Worm (Caenorhabditis elegans) whole organism, young adult: Measurements from ENCODE around the gene K08E5.5.
A peak's percentile ranks its signal among the peaks of the same experiment; 100 is the strongest.

Experiments used
- C17E4.6 ChIP-seq: fragments of 200-800 bp; sonication (Bioruptor generic); IDR thresholded peaks from 2 replicates; pipeline ENCODE4 v1.3.6; 2022; ENCODE audit warnings: missing genetic modification reagents, missing genetic modification characterization, missing compliant biosample characterization
- D2030.7 ChIP-seq: fragments of 200-800 bp; sonication (Bioruptor generic); IDR thresholded peaks from 2 replicates; pipeline ENCODE4 v1.3.6; 2022; ENCODE audit warnings: missing genetic modification reagents, missing genetic modification characterization, missing compliant biosample characterization
- F10E7.11 ChIP-seq: sonication (generic microtip); optimal IDR thresholded peaks from 2 replicates; lab custom pipeline; 2017; ENCODE audit warnings: mild to moderate bottlenecking, missing genetic modification characterization, moderate library complexity, missing compliant biosample characterization
- F22D6.2 ChIP-seq: sonication (generic microtip); optimal IDR thresholded peaks from 2 replicates; lab custom pipeline; 2016; ENCODE audit warnings: mild to moderate bottlenecking, missing genetic modification characterization, missing compliant biosample characterization
- F39B2.1 ChIP-seq: fragments of 200-800 bp; sonication (Bioruptor generic); IDR thresholded peaks from 2 replicates; pipeline ENCODE4 v1.3.6; 2022; ENCODE audit warnings: missing genetic modification reagents, missing genetic modification characterization, missing compliant biosample characterization
- F57C9.4 ChIP-seq: sonication (generic microtip); optimal IDR thresholded peaks from 2 replicates; lab custom pipeline; 2017; ENCODE audit warnings: mild to moderate bottlenecking, missing genetic modification characterization, missing compliant biosample characterization
- K11D2.4 ChIP-seq: fragments of 200-800 bp; sonication (Bioruptor generic); IDR thresholded peaks from 2 replicates; pipeline ENCODE4 v1.3.6; 2022; ENCODE audit warnings: missing genetic modification reagents, missing genetic modification characterization, missing compliant biosample characterization
- K12H6.12 ChIP-seq: fragments of 200-800 bp; sonication (Bioruptor generic); optimal IDR thresholded peaks from 2 replicates; lab custom pipeline; 2018; ENCODE audit warnings: mild to moderate bottlenecking, missing genetic modification characterization, missing compliant biosample characterization
- T26A5.8 ChIP-seq: sonication (generic microtip); optimal IDR thresholded peaks from 2 replicates; lab custom pipeline; 2016; ENCODE audit warnings: missing genetic modification characterization, missing compliant biosample characterization
- akir-1 ChIP-seq: fragments of 200-800 bp; sonication (Bioruptor generic); optimal IDR thresholded peaks from 2 replicates; lab custom pipeline; 2018; ENCODE audit warnings: mild to moderate bottlenecking, missing genetic modification characterization, moderate library complexity, missing compliant biosample characterization
- ama-1 ChIP-seq, 3 experiments: fragments of 150-350 bp in 1 of 3; sonication (generic microtip) in 2 of 3; optimal IDR thresholded peaks; 2 replicates each; lab custom pipeline; 2014 to 2018; ENCODE audit warnings: missing biosample characterization in 2 of 3, missing genetic modification characterization in 2 of 3, missing genetic modification reagents in 2 of 3
- aptf-2 ChIP-seq: fragments of 200-800 bp; sonication (Bioruptor generic); conservative IDR thresholded peaks from 2 replicates; pipeline ENCODE4 v1.3.6; 2022; ENCODE audit warnings: missing genetic modification reagents, missing genetic modification characterization, missing compliant biosample characterization
- attf-6 ChIP-seq: fragments of 200-800 bp; sonication (Bioruptor generic); IDR thresholded peaks from 2 replicates; pipeline ENCODE4 v1.3.6; 2022; ENCODE audit warnings: missing genetic modification reagents, missing genetic modification characterization, missing compliant biosample characterization
- cebp-1 ChIP-seq, 2 experiments: fragments of 200-800 bp in 1 of 2; sonication (Bioruptor generic) in 1 of 2; sonication (generic microtip) in 1 of 2; IDR thresholded peaks in 1 of 2; optimal IDR thresholded peaks in 1 of 2; 2 replicates each; pipeline versions ENCODE4 v1.3.6 to Lab custom; 2017 to 2022; ENCODE audit warnings: missing compliant biosample characterization in 2 of 2, missing genetic modification characterization in 2 of 2, mild to moderate bottlenecking in 1 of 2, missing genetic modification reagents in 1 of 2, moderate library complexity in 1 of 2
- ceh-100 ChIP-seq: fragments of 200-800 bp; sonication (Bioruptor generic); IDR thresholded peaks from 2 replicates; pipeline ENCODE4 v1.3.6; 2022; ENCODE audit warnings: missing genetic modification reagents, missing genetic modification characterization, missing compliant biosample characterization
- ceh-27 ChIP-seq: fragments of 200-800 bp; sonication (Bioruptor generic); optimal IDR thresholded peaks from 2 replicates; lab custom pipeline; 2018; ENCODE audit warnings: mild to moderate bottlenecking, missing genetic modification characterization, moderate library complexity, missing compliant biosample characterization
- dox-1 ChIP-seq: fragments of 200-800 bp; sonication (Bioruptor generic); IDR thresholded peaks from 2 replicates; pipeline ENCODE4 v1.3.6; 2022; ENCODE audit warnings: missing genetic modification reagents, missing genetic modification characterization, missing compliant biosample characterization
- dpff-1 ChIP-seq: sonication (generic microtip); optimal IDR thresholded peaks from 2 replicates; lab custom pipeline; 2017; ENCODE audit warnings: mild to moderate bottlenecking, missing genetic modification characterization, missing compliant biosample characterization
- egl-44 ChIP-seq: fragments of 200-800 bp; sonication (Bioruptor generic); IDR thresholded peaks from 2 replicates; pipeline ENCODE4 v1.3.6; 2022; ENCODE audit warnings: missing genetic modification reagents, missing genetic modification characterization, missing compliant biosample characterization
- ekl-4 ChIP-seq: fragments of 200-800 bp; sonication (Bioruptor generic); IDR thresholded peaks from 2 replicates; pipeline ENCODE4 v1.3.6; 2022; ENCODE audit warnings: missing genetic modification reagents, missing genetic modification characterization, missing compliant biosample characterization
- hlh-26 ChIP-seq: fragments of 200-800 bp; sonication (Bioruptor generic); conservative IDR thresholded peaks from 2 replicates; pipeline ENCODE4 v1.3.6; 2022; ENCODE audit warnings: missing genetic modification reagents, missing genetic modification characterization, missing compliant biosample characterization
- hmg-1.2 ChIP-seq: fragments of 200-800 bp; sonication (Bioruptor generic); IDR thresholded peaks from 2 replicates; pipeline ENCODE4 v1.3.6; 2022; ENCODE audit warnings: missing genetic modification reagents, missing genetic modification characterization, missing compliant biosample characterization
- let-526 ChIP-seq: fragments of 200-800 bp; sonication (Bioruptor generic); IDR thresholded peaks from 2 replicates; pipeline ENCODE4 v1.3.6; 2022; ENCODE audit warnings: missing genetic modification reagents, missing genetic modification characterization, missing compliant biosample characterization
- lin-35 ChIP-seq, 3 experiments: fragments of 150-350 bp in 2 of 3; sonication (generic microtip) in 1 of 3; optimal IDR thresholded peaks; 2 replicates each; lab custom pipeline; 2014 to 2018; ENCODE audit warnings: missing biosample characterization in 3 of 3, missing genetic modification characterization in 3 of 3, missing genetic modification reagents in 3 of 3
- madf-6 ChIP-seq: fragments of 200-800 bp; sonication (Bioruptor generic); IDR thresholded peaks from 2 replicates; pipeline ENCODE4 v1.3.6; 2022; ENCODE audit warnings: missing genetic modification reagents, missing genetic modification characterization, missing compliant biosample characterization
- madf-8 ChIP-seq: fragments of 200-800 bp; sonication (Bioruptor generic); conservative IDR thresholded peaks from 2 replicates; pipeline ENCODE4 v1.3.6; 2022; ENCODE audit warnings: missing genetic modification reagents, missing genetic modification characterization, missing compliant biosample characterization
- mel-28 ChIP-seq: sonication (generic microtip); optimal IDR thresholded peaks from 2 replicates; lab custom pipeline; 2016; ENCODE audit warnings: borderline replicate concordance, mild to moderate bottlenecking, missing genetic modification characterization, missing compliant biosample characterization
- nfyb-1 ChIP-seq: fragments of 200-800 bp; sonication (Bioruptor generic); IDR thresholded peaks from 2 replicates; pipeline ENCODE4 v1.3.6; 2022; ENCODE audit warnings: missing genetic modification reagents, missing genetic modification characterization, missing compliant biosample characterization
- nhr-179 ChIP-seq: sonication (generic microtip); optimal IDR thresholded peaks from 2 replicates; lab custom pipeline; 2016; ENCODE audit warnings: mild to moderate bottlenecking, missing genetic modification characterization, missing compliant biosample characterization
- nhr-80 ChIP-seq: sonication (generic microtip); optimal IDR thresholded peaks from 2 replicates; lab custom pipeline; 2016; ENCODE audit warnings: missing genetic modification characterization, missing compliant biosample characterization
- nhr-90 ChIP-seq: sonication (generic microtip); optimal IDR thresholded peaks from 2 replicates; lab custom pipeline; 2016; ENCODE audit warnings: missing genotype, mild to moderate bottlenecking, missing genetic modification characterization, missing compliant biosample characterization
- pha-4 ChIP-seq: fragments of 150-350 bp; sonication (generic microtip); optimal IDR thresholded peaks from 2 replicates; lab custom pipeline; 2014; ENCODE audit warnings: missing biosample characterization, missing genetic modification reagents, missing genetic modification characterization
- rcor-1 ChIP-seq: fragments of 200-800 bp; sonication (Bioruptor generic); IDR thresholded peaks from 2 replicates; pipeline ENCODE4 v1.3.6; 2022; ENCODE audit warnings: missing genetic modification reagents, missing genetic modification characterization, missing compliant biosample characterization
- rec-8 ChIP-seq, 2 experiments: sonication (generic microtip); optimal IDR thresholded peaks; 2 replicates each; lab custom pipeline; 2016; ENCODE audit warnings: mild to moderate bottlenecking in 2 of 2, missing genetic modification characterization in 2 of 2, missing genetic modification reagents in 2 of 2, missing genotype in 2 of 2, missing biosample characterization in 1 of 2, missing compliant biosample characterization in 1 of 2, moderate library complexity in 1 of 2
- sdz-38 ChIP-seq: sonication (generic microtip); optimal IDR thresholded peaks from 2 replicates; lab custom pipeline; 2016; ENCODE audit warnings: missing genotype, missing genetic modification characterization, missing compliant biosample characterization
- sea-2 ChIP-seq: fragments of 200-800 bp; sonication (Bioruptor generic); IDR thresholded peaks from 2 replicates; pipeline ENCODE4 v1.3.6; 2022; ENCODE audit warnings: missing genetic modification characterization, missing compliant biosample characterization
- snpc-4 ChIP-seq, 5 experiments: fragments of 150-350 bp in 1 of 5; sonication (generic microtip) in 4 of 5; optimal IDR thresholded peaks; 2 replicates each; lab custom pipeline; 2014 to 2018; ENCODE audit warnings: missing genetic modification characterization in 5 of 5, missing biosample characterization in 3 of 5, antibody characterized with exemption in 2 of 5, mild to moderate bottlenecking in 2 of 5, missing compliant biosample characterization in 2 of 5, missing genotype in 2 of 5, moderate library complexity in 2 of 5, missing genetic modification reagents in 1 of 5
- unc-130 ChIP-seq: sonication (generic microtip); optimal IDR thresholded peaks from 2 replicates; lab custom pipeline; 2016; ENCODE audit warnings: missing genetic modification reagents, missing genetic modification characterization, missing compliant biosample characterization
- zim-3 ChIP-seq: sonication (generic microtip); optimal IDR thresholded peaks from 2 replicates; lab custom pipeline; 2017; ENCODE audit warnings: mild to moderate bottlenecking, missing genetic modification characterization, moderate library complexity, missing compliant biosample characterization
- ztf-22 ChIP-seq: fragments of 200-800 bp; sonication (Bioruptor generic); optimal IDR thresholded peaks from 2 replicates; lab custom pipeline; 2018; ENCODE audit warnings: mild to moderate bottlenecking, missing genetic modification characterization, moderate library complexity, missing compliant biosample characterization

K08E5.5 gene

DNA sequence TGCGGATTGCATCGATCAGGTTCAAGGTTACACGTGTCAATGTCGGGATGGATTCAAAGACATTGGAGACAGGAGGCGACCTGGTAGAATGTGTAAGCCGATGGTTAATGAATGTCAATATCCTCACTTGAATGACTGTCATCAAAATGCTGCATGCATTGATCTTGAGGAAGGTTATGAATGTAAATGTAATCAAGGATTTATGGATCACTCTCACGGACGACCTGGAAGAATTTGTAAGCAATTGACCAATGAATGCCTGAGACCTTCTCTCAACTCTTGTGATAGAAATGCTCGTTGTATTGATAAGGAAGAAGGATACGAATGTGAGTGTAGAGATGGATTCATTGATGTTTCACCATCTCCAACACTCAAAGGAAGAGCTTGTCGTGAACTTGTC is 17.7 kb upstream of the K08E5.5 start:
- TF ChIP-seq ceh-100 (GFP tag; lab: Robert Waterston, UW) (no peak), rec-8 (tag; optimal IDR thresholded peaks at IDR 0.05; lab: Kevin White, UChicago) (no peak), nhr-90 (tag; lab: Kevin White, UChicago) (no peak), F22D6.2 (tag; lab: Kevin White, UChicago) (no peak)

DNA sequence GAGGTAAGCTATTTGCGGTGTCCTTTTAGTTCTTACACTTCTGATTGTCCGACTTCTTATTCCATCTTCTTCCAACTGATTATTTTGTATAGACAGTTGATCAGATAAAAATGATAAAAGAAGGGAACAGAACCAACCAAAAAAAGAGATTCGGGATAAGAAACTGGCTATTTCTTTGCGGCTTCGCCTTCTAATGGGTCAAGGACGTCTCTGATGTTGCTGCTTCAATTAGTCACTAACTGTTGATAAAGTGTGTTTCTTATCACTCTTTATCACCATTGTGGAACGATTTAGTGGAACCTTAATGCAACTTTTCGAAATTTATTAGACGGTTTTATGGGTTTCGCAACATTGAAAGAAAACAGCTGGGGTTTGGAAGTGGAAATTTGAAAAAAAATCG is 10.0 kb upstream of the K08E5.5 start:
- no peak for TF ChIP-seq cebp-1 (GFP tag; IDR thresholded peaks at IDR 0.05; lab: Robert Waterston, UW)
- TF ChIP-seq cebp-1 (tag; optimal IDR thresholded peaks at IDR 0.05; lab: Kevin White, UChicago): no peak
- TF ChIP-seq D2030.7 (GFP tag; lab: Robert Waterston, UW): no peak
- no peak for TF ChIP-seq ama-1 (optimal IDR thresholded peaks at IDR 0.05; lab: Kevin White, UChicago)
- TF ChIP-seq ama-1 (GFP tag; optimal IDR thresholded peaks at IDR 0.05; lab: Kevin White, UChicago): no peak
- no peak for TF ChIP-seq pha-4 (tag; lab: Kevin White, UChicago)
- no peak for TF ChIP-seq nhr-179
- TF ChIP-seq T26A5.8 (tag; lab: Kevin White, UChicago): no peak
- no peak for TF ChIP-seq akir-1 (GFP tag; lab: Kevin White, UChicago)
- no peak for TF ChIP-seq madf-6 (GFP tag; lab: Robert Waterston, UW)
- no peak for TF ChIP-seq F10E7.11 (tag; lab: Kevin White, UChicago)
- no peak for TF ChIP-seq F39B2.1 (GFP tag; lab: Robert Waterston, UW)
- TF ChIP-seq snpc-4 (GFP tag; optimal IDR thresholded peaks at IDR 0.05; lab: Kevin White, UChicago): no peak
- TF ChIP-seq snpc-4 (tag; optimal IDR thresholded peaks at IDR 0.05; lab: Kevin White, UChicago): no peak
- TF ChIP-seq attf-6 (GFP tag; lab: Robert Waterston, UW): no peak
- TF ChIP-seq ztf-22 (GFP tag; lab: Kevin White, UChicago): no peak
- TF ChIP-seq dpff-1 (tag; lab: Kevin White, UChicago): no peak
- TF ChIP-seq rcor-1 (GFP tag; lab: Robert Waterston, UW): no peak

DNA sequence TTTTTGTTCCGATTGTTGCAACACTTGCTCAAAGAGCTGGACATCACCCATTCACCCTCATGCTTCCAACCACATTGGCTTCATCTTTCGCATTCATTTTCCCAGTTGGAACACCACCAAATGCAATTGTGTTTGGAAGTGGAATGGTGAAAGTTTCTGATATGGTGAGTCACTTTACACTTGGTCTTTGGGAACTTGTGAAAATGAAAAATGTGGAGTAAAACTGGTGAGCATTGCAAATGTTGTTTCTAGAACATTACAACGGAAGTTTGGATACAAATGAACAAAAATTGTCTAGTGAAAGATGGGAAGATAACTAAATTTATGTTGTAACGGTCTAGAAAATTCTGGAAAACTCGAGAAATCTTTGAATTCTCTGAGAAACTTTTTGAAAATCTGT is 4.0 kb downstream of the K08E5.5 start:
- TF ChIP-seq dox-1 (no peak), hlh-26 (GFP tag; lab: Robert Waterston, UW) (no peak), C17E4.6 (GFP tag; lab: Robert Waterston, UW) (no peak), sea-2 (GFP tag; lab: Robert Waterston, UW) (no peak), sdz-38 (tag; lab: Kevin White, UChicago) (no peak)

DNA sequence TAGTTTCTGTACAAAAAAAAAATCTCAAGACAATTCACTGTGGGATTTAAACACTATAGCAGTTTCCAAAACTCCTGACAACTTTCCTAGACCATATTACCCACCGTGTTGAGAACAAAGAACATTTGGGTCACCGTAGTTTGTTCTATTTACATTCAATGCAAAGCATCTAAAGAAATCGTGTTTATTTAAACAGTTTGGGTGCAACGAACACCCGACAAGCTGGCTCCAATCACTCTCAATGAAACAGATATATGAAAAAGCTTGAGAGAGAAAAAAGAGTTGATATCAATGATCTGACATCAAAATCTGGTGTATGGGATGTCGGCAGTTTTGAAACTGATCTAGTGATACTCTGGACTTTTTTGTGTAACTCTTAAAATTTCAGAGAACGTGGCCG is 5.3 kb downstream of the K08E5.5 start:
- TF ChIP-seq F57C9.4 (tag; lab: Kevin White, UChicago): no peak
- TF ChIP-seq zim-3 (tag; lab: Kevin White, UChicago): peak; percentile 4
- TF ChIP-seq madf-8: no peak

DNA sequence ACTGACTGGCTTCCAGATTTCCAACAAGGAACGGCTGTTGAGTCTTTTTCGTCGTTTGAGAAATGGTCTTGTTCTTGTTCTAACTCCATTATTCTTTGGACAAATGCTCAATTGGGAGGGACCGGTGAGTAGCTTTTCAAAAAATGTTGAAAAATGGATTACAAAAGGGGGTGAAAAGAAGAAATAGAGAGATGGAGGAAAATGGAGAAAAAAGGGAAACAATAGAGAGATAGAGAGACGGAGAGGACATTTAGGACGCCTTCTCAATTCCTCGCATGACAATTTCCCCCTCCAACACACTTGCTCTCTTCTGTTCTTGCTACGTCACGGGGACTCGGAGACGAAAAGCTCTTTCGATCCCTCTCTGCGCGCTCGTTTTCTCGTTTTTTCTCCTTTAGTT is 7.3 kb downstream of the K08E5.5 start:
- TF ChIP-seq let-526 (GFP tag; lab: Robert Waterston, UW) (0 out of 2 replicates have a peak, but pooled peaks have one; percentile 7), aptf-2 (GFP tag; lab: Robert Waterston, UW) (no peak), egl-44 (GFP tag; lab: Robert Waterston, UW) (no peak), nhr-80 (tag; lab: Kevin White, UChicago) (no peak), nfyb-1 (GFP tag; lab: Robert Waterston, UW) (peak; percentile 63; the same call in 1 of the 2 replicates), K12H6.12 (tag; lab: Kevin White, UChicago) (peak; percentile 49), unc-130 (GFP tag; lab: Kevin White, UChicago) (no peak), hmg-1.2 (GFP tag; lab: Robert Waterston, UW) (peak; percentile 34; the same call in 1 of the 2 replicates), ekl-4 (GFP tag; lab: Robert Waterston, UW) (0 out of 2 replicates have a peak, but pooled peaks have one; percentile 29), ceh-27 (GFP tag; lab: Kevin White, UChicago) (peak; percentile 2), rcor-1 (GFP tag; lab: Robert Waterston, UW) (0 out of 2 replicates have a peak, but pooled peaks have one; percentile 8), cebp-1 (GFP tag; IDR thresholded peaks at IDR 0.05; lab: Robert Waterston, UW) (no peak), cebp-1 (tag; optimal IDR thresholded peaks at IDR 0.05; lab: Kevin White, UChicago) (peak; percentile 33), mel-28 (no peak), K11D2.4 (peak; percentile 48; the same call in 1 of the 2 replicates), lin-35 (GFP tag; optimal IDR thresholded peaks at IDR 0.05; lab: Kevin White, UChicago) (peak in 1 of 3 experiments; percentile 27), rec-8 (tag; optimal IDR thresholded peaks at IDR 0.05; lab: Kevin White, UChicago) (no peak)
